Fruit fly (Drosophila melanogaster) whole organism, embryonic: Measurements from ENCODE around the gene Tsf1.
A peak's percentile ranks its signal among the peaks of the same experiment; 100 is the strongest.

Source experiments
- Atf-2 ChIP-seq: fragments of 200-800 bp; sonication (Bioruptor generic); optimal IDR thresholded peaks from 2 replicates; lab custom pipeline; 2016; ENCODE audit warnings: missing biosample characterization, missing genetic modification characterization
- Blimp-1 ChIP-seq: fragments of 200-800 bp; sonication (Bioruptor generic); optimal IDR thresholded peaks from 3 replicates; lab custom pipeline; 2018; ENCODE audit warnings: missing biosample characterization, missing genetic modification characterization, mild to moderate bottlenecking, moderate library complexity, missing genetic modification reagents
- Bteb2 ChIP-seq: fragments of 200-800 bp; sonication (Bioruptor generic); optimal IDR thresholded peaks from 2 replicates; lab custom pipeline; 2016; ENCODE audit warnings: missing biosample characterization, missing genetic modification characterization
- C15 ChIP-seq: fragments of 200-800 bp; sonication (Bioruptor generic); IDR thresholded peaks from 3 replicates; pipeline ENCODE4 v1.3.6; 2022; ENCODE audit warnings: missing biosample characterization, missing genetic modification characterization
- CG11456 ChIP-seq: fragments of 200-800 bp; sonication (Bioruptor generic); IDR thresholded peaks from 3 replicates; pipeline ENCODE4 v1.3.6; 2022; ENCODE audit warnings: missing biosample characterization, missing genetic modification characterization
- CG14441 ChIP-seq: fragments of 200-800 bp; sonication (Bioruptor generic); IDR thresholded peaks from 2 replicates; pipeline ENCODE4 v1.3.6; 2022; ENCODE audit warnings: missing biosample characterization, missing genetic modification characterization
- CG17359 ChIP-seq: fragments of 200-800 bp; sonication (Bioruptor generic); optimal IDR thresholded peaks from 3 replicates; lab custom pipeline; 2018; ENCODE audit warnings: missing biosample characterization, mild to moderate bottlenecking, missing genetic modification characterization, moderate library complexity
- CG17361 ChIP-seq: fragments of 200-800 bp; sonication (Bioruptor generic); IDR thresholded peaks from 3 replicates; pipeline ENCODE4 v1.3.6; 2022; ENCODE audit warnings: missing biosample characterization, missing genetic modification characterization
- CG17385 ChIP-seq: fragments of 200-800 bp; sonication (Bioruptor generic); optimal IDR thresholded peaks from 3 replicates; lab custom pipeline; 2018; ENCODE audit warnings: missing biosample characterization, mild to moderate bottlenecking, missing genetic modification characterization
- CG17802 ChIP-seq: fragments of 200-800 bp; sonication (Bioruptor generic); optimal IDR thresholded peaks from 2 replicates; lab custom pipeline; 2018; ENCODE audit warnings: missing biosample characterization, mild to moderate bottlenecking, missing genetic modification characterization, moderate library complexity
- CG33557 ChIP-seq: fragments of 200-800 bp; sonication (Bioruptor generic); optimal IDR thresholded peaks from 2 replicates; lab custom pipeline; 2019; ENCODE audit warnings: missing biosample characterization, mild to moderate bottlenecking, missing genetic modification characterization, moderate library complexity
- CG4820 ChIP-seq: fragments of 200-800 bp; sonication (Bioruptor generic); optimal IDR thresholded peaks from 3 replicates; lab custom pipeline; 2016; ENCODE audit warnings: missing biosample characterization, missing genetic modification characterization
- CG6689 ChIP-seq: fragments of 200-800 bp; sonication (Bioruptor generic); IDR thresholded peaks from 2 replicates; pipeline ENCODE4 v1.3.6; 2022; ENCODE audit warnings: missing biosample characterization, missing genetic modification characterization
- CG7357 ChIP-seq: fragments of 200-800 bp; sonication (Bioruptor generic); IDR thresholded peaks from 3 replicates; pipeline ENCODE4 v1.3.6; 2022; ENCODE audit warnings: missing biosample characterization, missing genetic modification characterization
- CG7745 ChIP-seq: fragments of 200-800 bp; sonication (Bioruptor generic); optimal IDR thresholded peaks from 2 replicates; lab custom pipeline; 2018; ENCODE audit warnings: missing biosample characterization, mild to moderate bottlenecking, missing genetic modification characterization, moderate library complexity
- CG8089 ChIP-seq: fragments of 200-800 bp; sonication (Bioruptor generic); optimal IDR thresholded peaks from 3 replicates; lab custom pipeline; 2016; ENCODE audit warnings: missing biosample characterization, missing genetic modification characterization
- CG9609 ChIP-seq: fragments of 200-800 bp; sonication (Bioruptor generic); optimal IDR thresholded peaks from 3 replicates; lab custom pipeline; 2016; ENCODE audit warnings: missing biosample characterization, missing genetic modification characterization
- Doc2 ChIP-seq: fragments of 200-800 bp; sonication (Bioruptor generic); IDR thresholded peaks from 2 replicates; pipeline ENCODE4 v1.3.6; 2022; ENCODE audit warnings: missing biosample characterization, missing genetic modification characterization
- Doc3 ChIP-seq: fragments of 200-800 bp; sonication (Bioruptor generic); IDR thresholded peaks from 3 replicates; pipeline ENCODE4 v1.3.6; 2022; ENCODE audit warnings: missing biosample characterization, missing genetic modification characterization; ENCODE audit not compliant: partially characterized antibody
- Gsc ChIP-seq: fragments of 200-800 bp; sonication (Bioruptor generic); IDR thresholded peaks from 2 replicates; pipeline ENCODE4 v1.3.6; 2022; ENCODE audit warnings: missing biosample characterization, missing genetic modification characterization
- Hr78 ChIP-seq, 2 experiments: fragments of 200-800 bp in 1 of 2; fragments of >200 bp in 1 of 2; sonication (Bioruptor generic) in 1 of 2; optimal IDR thresholded peaks; 2 replicates each; lab custom pipeline; 2017 to 2019; ENCODE audit warnings: missing biosample characterization in 2 of 2, missing genetic modification characterization in 2 of 2, mild to moderate bottlenecking in 1 of 2, moderate library complexity in 1 of 2
- Oaz ChIP-seq: fragments of 200-800 bp; sonication (Bioruptor generic); IDR thresholded peaks from 2 replicates; pipeline ENCODE4 v1.3.6; 2022; ENCODE audit warnings: missing biosample characterization, missing genetic modification characterization
- Spps ChIP-seq: fragments of 200-800 bp; sonication (Bioruptor generic); optimal IDR thresholded peaks from 2 replicates; lab custom pipeline; 2018; ENCODE audit warnings: missing biosample characterization, mild to moderate bottlenecking, missing genetic modification characterization
- ab ChIP-seq: fragments of 200-800 bp; sonication (Bioruptor generic); optimal IDR thresholded peaks from 2 replicates; lab custom pipeline; 2016; ENCODE audit warnings: missing biosample characterization, missing genetic modification characterization
- ac ChIP-seq: fragments of 200-800 bp; sonication (Bioruptor generic); optimal IDR thresholded peaks from 3 replicates; lab custom pipeline; 2017; ENCODE audit warnings: missing biosample characterization, mild to moderate bottlenecking, missing genetic modification characterization
- dmrt99B ChIP-seq: fragments of 200-800 bp; sonication (Bioruptor generic); optimal IDR thresholded peaks from 2 replicates; lab custom pipeline; 2018; ENCODE audit warnings: missing biosample characterization, mild to moderate bottlenecking, missing genetic modification characterization, moderate library complexity
- dysf ChIP-seq: fragments of 200-800 bp; sonication (Bioruptor generic); IDR thresholded peaks from 3 replicates; pipeline ENCODE4 v1.3.6; 2022; ENCODE audit warnings: missing biosample characterization, missing genetic modification characterization
- ems ChIP-seq: fragments of 200-800 bp; sonication (Bioruptor generic); optimal IDR thresholded peaks from 3 replicates; lab custom pipeline; 2016; ENCODE audit warnings: missing biosample characterization, missing genetic modification characterization
- esg ChIP-seq: fragments of 200-800 bp; sonication (Bioruptor generic); conservative IDR thresholded peaks from 2 replicates; pipeline ENCODE4 v1.3.6; 2022; ENCODE audit warnings: missing biosample characterization, missing genetic modification characterization
- fd102C ChIP-seq: fragments of 200-800 bp; sonication (Bioruptor generic); optimal IDR thresholded peaks from 2 replicates; lab custom pipeline; 2018; ENCODE audit warnings: missing biosample characterization, mild to moderate bottlenecking, missing genetic modification characterization, moderate library complexity
- jumu ChIP-seq: fragments of 200-800 bp; sonication (Bioruptor generic); optimal IDR thresholded peaks from 3 replicates; lab custom pipeline; 2016; ENCODE audit warnings: missing biosample characterization, missing genetic modification characterization
- kay ChIP-seq: fragments of 200-800 bp; sonication (Bioruptor generic); optimal IDR thresholded peaks from 2 replicates; lab custom pipeline; 2016; ENCODE audit warnings: missing biosample characterization, missing genetic modification characterization
- ken ChIP-seq: fragments of 200-800 bp; sonication (Bioruptor generic); IDR thresholded peaks from 3 replicates; pipeline ENCODE4 v1.3.6; 2022; ENCODE audit warnings: missing biosample characterization, missing genetic modification characterization
- knrl ChIP-seq: fragments of 200-800 bp; sonication (Bioruptor generic); IDR thresholded peaks from 3 replicates; pipeline ENCODE4 v1.3.6; 2022; ENCODE audit warnings: missing biosample characterization, missing genetic modification characterization; ENCODE audit not compliant: partially characterized antibody
- nerfin-1 ChIP-seq: fragments of 200-800 bp; sonication (Bioruptor generic); optimal IDR thresholded peaks from 3 replicates; lab custom pipeline; 2019; ENCODE audit warnings: missing biosample characterization, mild to moderate bottlenecking, missing genetic modification characterization, moderate library complexity
- org-1 ChIP-seq: fragments of 200-800 bp; sonication (Bioruptor generic); optimal IDR thresholded peaks from 2 replicates; lab custom pipeline; 2017; ENCODE audit warnings: missing biosample characterization, missing genetic modification characterization
- pan ChIP-seq, 4 experiments: fragments of >200 bp in 3 of 4; fragments of 200-800 bp in 1 of 4; sonication (Bioruptor generic) in 1 of 4; optimal IDR thresholded peaks in 3 of 4; IDR thresholded peaks in 1 of 4; 2 replicates each; pipeline versions ENCODE4 v1.3.6 to Lab custom; 2017 to 2022; ENCODE audit warnings: missing biosample characterization in 2 of 4, missing genetic modification characterization in 2 of 4, mixed read lengths in 1 of 4
- pita ChIP-seq: fragments of 200-800 bp; sonication (Bioruptor generic); optimal IDR thresholded peaks from 2 replicates; lab custom pipeline; 2017; ENCODE audit warnings: missing biosample characterization, mild to moderate bottlenecking, missing genetic modification characterization
- prd ChIP-seq, 3 experiments: fragments of >200 bp in 2 of 3; fragments of 200-800 bp in 1 of 3; sonication (Bioruptor generic) in 1 of 3; optimal IDR thresholded peaks in 2 of 3; IDR thresholded peaks in 1 of 3; 2 replicates in 2 of 3; 3 replicates in 1 of 3; pipeline versions ENCODE4 v1.3.6 to Lab custom; 2017 to 2022; ENCODE audit warnings: missing biosample characterization in 1 of 3, missing genetic modification characterization in 1 of 3
- pzg ChIP-seq: fragments of 200-800 bp; sonication (Bioruptor generic); optimal IDR thresholded peaks from 3 replicates; lab custom pipeline; 2018; ENCODE audit warnings: missing biosample characterization, mild to moderate bottlenecking, missing genetic modification characterization, moderate library complexity
- salm ChIP-seq: fragments of 200-800 bp; sonication (Bioruptor generic); optimal IDR thresholded peaks from 2 replicates; lab custom pipeline; 2018; ENCODE audit warnings: missing biosample characterization, mild to moderate bottlenecking, missing genetic modification characterization
- schlank ChIP-seq: fragments of 200-800 bp; sonication (Bioruptor generic); optimal IDR thresholded peaks from 2 replicates; lab custom pipeline; 2018; ENCODE audit warnings: missing biosample characterization, mild to moderate bottlenecking, missing genetic modification characterization
- sisA ChIP-seq: fragments of 200-800 bp; sonication (Bioruptor generic); IDR thresholded peaks from 2 replicates; pipeline ENCODE4 v1.3.6; 2022; ENCODE audit warnings: missing biosample characterization, missing genetic modification characterization
- slou ChIP-seq: fragments of 200-800 bp; sonication (Bioruptor generic); optimal IDR thresholded peaks from 3 replicates; lab custom pipeline; 2016; ENCODE audit warnings: missing biosample characterization, missing genetic modification characterization
- slp2 ChIP-seq: fragments of 200-800 bp; sonication (Bioruptor generic); optimal IDR thresholded peaks from 2 replicates; lab custom pipeline; 2016; ENCODE audit warnings: missing biosample characterization, missing genetic modification characterization
- sna ChIP-seq: fragments of 200-800 bp; sonication (Bioruptor generic); IDR thresholded peaks from 2 replicates; pipeline ENCODE4 v1.3.6; 2022; ENCODE audit warnings: missing biosample characterization, missing genetic modification characterization; ENCODE audit not compliant: partially characterized antibody
- sob ChIP-seq: fragments of 200-800 bp; sonication (Bioruptor generic); IDR thresholded peaks from 2 replicates; pipeline ENCODE4 v1.3.6; 2022; ENCODE audit warnings: missing biosample characterization, missing genetic modification characterization
- trem ChIP-seq: fragments of 200-800 bp; optimal IDR thresholded peaks from 3 replicates; lab custom pipeline; 2019; ENCODE audit warnings: missing biosample characterization, mild to moderate bottlenecking, missing genetic modification characterization, moderate library complexity
- zf30C ChIP-seq: fragments of 200-800 bp; sonication (Bioruptor generic); optimal IDR thresholded peaks from 3 replicates; lab custom pipeline; 2018; ENCODE audit warnings: missing biosample characterization, mild to moderate bottlenecking, missing genetic modification characterization

Gene Tsf1

DNA sequence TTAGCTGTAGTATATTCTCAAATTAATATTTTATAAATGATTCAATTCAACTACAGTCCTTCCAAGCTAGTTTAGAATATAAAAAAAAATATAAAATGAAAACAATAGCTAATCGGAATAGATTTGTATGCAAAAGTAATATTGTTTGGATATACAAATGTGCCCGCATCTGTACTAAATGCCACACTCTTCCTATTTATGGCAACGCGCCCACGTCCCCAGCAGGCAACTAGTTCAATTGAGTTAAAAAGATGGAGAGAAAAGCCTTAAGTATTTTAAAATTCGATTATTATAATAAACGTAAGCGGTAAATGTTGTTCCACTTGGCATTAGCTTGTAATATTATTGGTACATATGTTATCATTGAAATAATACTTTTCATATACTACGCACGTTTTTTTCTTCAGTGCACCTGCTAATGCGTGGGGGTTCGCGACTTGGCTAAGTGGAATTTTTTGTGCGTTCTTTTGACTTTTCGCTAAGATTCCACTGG is 18.7 kb downstream of the Tsf1 start (continued):
- TF ChIP-seq esg (GFP tag; lab: Robert Waterston, UW) (peak; percentile 39; the same call in 1 of the 2 replicates), slp2 (GFP tag; lab: Kevin White, UChicago) (no peak), CG14441 (GFP tag; lab: Robert Waterston, UW) (peak; percentile 15; the same call in 1 of the 2 replicates), prd (optimal IDR thresholded peaks at IDR 0.05; lab: Kevin White, UChicago) (no peak), prd (GFP tag; IDR thresholded peaks at IDR 0.05; lab: Robert Waterston, UW) (peak; percentile 52; the same call in 2 of the 3 replicates), CG33557 (GFP tag; lab: Kevin White, UChicago) (no peak), knrl (no peak), CG7357 (GFP tag; lab: Robert Waterston, UW) (no peak), pzg (GFP tag; lab: Kevin White, UChicago) (no peak), Atf-2 (GFP tag; lab: Kevin White, UChicago) (peak; percentile 22), fd102C (GFP tag; lab: Kevin White, UChicago) (no peak), sna (GFP tag; lab: Robert Waterston, UW) (no peak), CG4820 (peak; percentile 55), CG11456 (GFP tag; lab: Robert Waterston, UW) (no peak; the same call in 2 of the 3 replicates), sisA (GFP tag; lab: Robert Waterston, UW) (peak; percentile 53; the same call in 1 of the 2 replicates), Bteb2 (peak; percentile 46), CG17361 (peak; percentile 84), Hr78 (GFP tag; optimal IDR thresholded peaks at IDR 0.05; lab: Kevin White, UChicago) (peak in 1 of 2 experiments; percentile 13), Spps (tag; lab: Kevin White, UChicago) (peak; percentile 16), schlank (no peak), org-1 (GFP tag; lab: Kevin White, UChicago) (peak; percentile 39), kay (peak; percentile 22), CG17359 (tag; lab: Kevin White, UChicago) (peak; percentile 73), dysf (peak; percentile 64; the same call in 2 of the 3 replicates), CG8089 (peak; percentile 43), nerfin-1 (tag; lab: Kevin White, UChicago) (peak; percentile 64), pita (GFP tag; lab: Kevin White, UChicago) (no peak), CG7745 (tag; lab: Kevin White, UChicago) (no peak), dmrt99B (tag; lab: Kevin White, UChicago) (peak; percentile 88), ems (GFP tag; lab: Kevin White, UChicago) (peak; percentile 56), Doc2 (GFP tag; lab: Robert Waterston, UW) (no peak), ac (GFP tag; lab: Kevin White, UChicago) (no peak), CG6689 (GFP tag; lab: Robert Waterston, UW) (peak; percentile 57), Doc3 (no peak), ken (no peak; the same call in 2 of the 3 replicates), C15 (no peak), zf30C (GFP tag; lab: Kevin White, UChicago) (peak; percentile 60), sob (GFP tag; lab: Robert Waterston, UW) (0 out of 2 replicates have a peak, but pooled peaks have one; percentile 26), pan (optimal IDR thresholded peaks at IDR 0.05; lab: Kevin White, UChicago) (no peak), pan (GFP tag; optimal IDR thresholded peaks at IDR 0.05 in 1 of 2, IDR thresholded peaks at IDR 0.05 in 1 of 2) (peak in 1 of 2 experiments; percentile 46), Oaz (GFP tag; lab: Robert Waterston, UW) (0 out of 2 replicates have a peak, but pooled peaks have one; percentile 20), jumu (GFP tag; lab: Kevin White, UChicago) (no peak), trem (tag; lab: Kevin White, UChicago) (peak; percentile 42), CG17802 (tag; lab: Kevin White, UChicago) (no peak), Blimp-1 (peak; percentile 60), Gsc (no peak; the same call in 1 of the 2 replicates), CG17385 (GFP tag; lab: Kevin White, UChicago) (peak; percentile 59), ab (GFP tag; lab: Kevin White, UChicago) (peak; percentile 40), CG9609 (GFP tag; lab: Kevin White, UChicago) (no peak), salm (tag; lab: Kevin White, UChicago) (peak; percentile 55), slou (peak; percentile 14)
